Worm (Caenorhabditis elegans) whole organism, young adult: ENCODE data around the gene sup-36.
A peak's percentile ranks its signal among the peaks of the same experiment; 100 is the strongest.

Experiments used
- B0261.1 ChIP-seq: sonication (generic microtip); optimal IDR thresholded peaks from 2 replicates; lab custom pipeline; 2016; ENCODE audit warnings: mild to moderate bottlenecking, missing genetic modification characterization, moderate library complexity, missing compliant biosample characterization
- F55B11.4 ChIP-seq: sonication (generic microtip); optimal IDR thresholded peaks from 2 replicates; lab custom pipeline; 2016; ENCODE audit warnings: missing compliant biosample characterization, missing genetic modification characterization, borderline replicate concordance; ENCODE audit not compliant: insufficient read depth
- T07F8.4 ChIP-seq: sonication (generic microtip); optimal IDR thresholded peaks from 2 replicates; lab custom pipeline; 2016; ENCODE audit warnings: mild to moderate bottlenecking, missing genetic modification characterization, moderate library complexity, missing compliant biosample characterization
- T26A5.8 ChIP-seq: sonication (generic microtip); optimal IDR thresholded peaks from 2 replicates; lab custom pipeline; 2016; ENCODE audit warnings: missing genetic modification characterization, missing compliant biosample characterization
- Y56A3A.18 ChIP-seq: fragments of 200-800 bp; sonication (Bioruptor generic); IDR thresholded peaks from 2 replicates; pipeline ENCODE4 v1.3.6; 2022; ENCODE audit warnings: missing genetic modification reagents, missing genetic modification characterization, missing compliant biosample characterization
- Y67H2A.10 ChIP-seq: fragments of 200-800 bp; sonication (Bioruptor generic); conservative IDR thresholded peaks from 2 replicates; pipeline ENCODE4 v1.3.6; 2022; ENCODE audit warnings: missing genetic modification reagents, missing genetic modification characterization, missing compliant biosample characterization
- Y79H2A.3 ChIP-seq: fragments of 200-800 bp; sonication (Bioruptor generic); conservative IDR thresholded peaks from 2 replicates; pipeline ENCODE4 v1.3.6; 2022; ENCODE audit warnings: missing genetic modification reagents, missing genetic modification characterization, missing compliant biosample characterization
- ZK185.1 ChIP-seq: sonication (generic microtip); optimal IDR thresholded peaks from 2 replicates; lab custom pipeline; 2016; ENCODE audit warnings: mild to moderate bottlenecking, missing genetic modification characterization, missing compliant biosample characterization; ENCODE audit not compliant: poor library complexity, severe bottlenecking
- akir-1 ChIP-seq: fragments of 200-800 bp; sonication (Bioruptor generic); optimal IDR thresholded peaks from 2 replicates; lab custom pipeline; 2018; ENCODE audit warnings: mild to moderate bottlenecking, missing genetic modification characterization, moderate library complexity, missing compliant biosample characterization
- aptf-2 ChIP-seq: fragments of 200-800 bp; sonication (Bioruptor generic); conservative IDR thresholded peaks from 2 replicates; pipeline ENCODE4 v1.3.6; 2022; ENCODE audit warnings: missing genetic modification reagents, missing genetic modification characterization, missing compliant biosample characterization
- ccch-3 ChIP-seq: fragments of 200-800 bp; sonication (Bioruptor generic); optimal IDR thresholded peaks from 2 replicates; lab custom pipeline; 2018; ENCODE audit warnings: mild to moderate bottlenecking, missing genetic modification characterization, missing compliant biosample characterization
- cebp-1 ChIP-seq, 2 experiments: fragments of 200-800 bp in 1 of 2; sonication (Bioruptor generic) in 1 of 2; sonication (generic microtip) in 1 of 2; IDR thresholded peaks in 1 of 2; optimal IDR thresholded peaks in 1 of 2; 2 replicates each; pipeline versions ENCODE4 v1.3.6 to Lab custom; 2017 to 2022; ENCODE audit warnings: missing compliant biosample characterization in 2 of 2, missing genetic modification characterization in 2 of 2, mild to moderate bottlenecking in 1 of 2, missing genetic modification reagents in 1 of 2, moderate library complexity in 1 of 2
- ceh-100 ChIP-seq: fragments of 200-800 bp; sonication (Bioruptor generic); IDR thresholded peaks from 2 replicates; pipeline ENCODE4 v1.3.6; 2022; ENCODE audit warnings: missing genetic modification reagents, missing genetic modification characterization, missing compliant biosample characterization
- dpl-1 ChIP-seq: fragments of 150-350 bp; optimal IDR thresholded peaks from 2 replicates; lab custom pipeline; 2014; ENCODE audit warnings: missing biosample characterization, missing genetic modification reagents, missing genetic modification characterization
- efl-1 ChIP-seq: fragments of 150-350 bp; optimal IDR thresholded peaks from 2 replicates; lab custom pipeline; 2014; ENCODE audit warnings: missing biosample characterization, missing genetic modification reagents, missing genetic modification characterization
- him-1 ChIP-seq: sonication (generic microtip); optimal IDR thresholded peaks from 2 replicates; lab custom pipeline; 2016; ENCODE audit warnings: missing genotype, missing genetic modification reagents, missing genetic modification characterization, missing compliant biosample characterization
- hlh-26 ChIP-seq: fragments of 200-800 bp; sonication (Bioruptor generic); conservative IDR thresholded peaks from 2 replicates; pipeline ENCODE4 v1.3.6; 2022; ENCODE audit warnings: missing genetic modification reagents, missing genetic modification characterization, missing compliant biosample characterization
- hmg-1.2 ChIP-seq: fragments of 200-800 bp; sonication (Bioruptor generic); IDR thresholded peaks from 2 replicates; pipeline ENCODE4 v1.3.6; 2022; ENCODE audit warnings: missing genetic modification reagents, missing genetic modification characterization, missing compliant biosample characterization
- hmg-20 ChIP-seq: fragments of 200-800 bp; sonication (Bioruptor generic); IDR thresholded peaks from 2 replicates; pipeline ENCODE4 v1.3.6; 2022; ENCODE audit warnings: missing genetic modification reagents, missing genetic modification characterization, missing compliant biosample characterization
- madf-6 ChIP-seq: fragments of 200-800 bp; sonication (Bioruptor generic); IDR thresholded peaks from 2 replicates; pipeline ENCODE4 v1.3.6; 2022; ENCODE audit warnings: missing genetic modification reagents, missing genetic modification characterization, missing compliant biosample characterization
- mes-4 ChIP-seq: sonication (generic microtip); optimal IDR thresholded peaks from 2 replicates; lab custom pipeline; 2016; ENCODE audit warnings: missing genotype, missing genetic modification characterization, missing compliant biosample characterization
- nfya-1 ChIP-seq: sonication (generic microtip); optimal IDR thresholded peaks from 2 replicates; lab custom pipeline; 2017; ENCODE audit warnings: antibody characterized with exemption, missing compliant biosample characterization, missing genetic modification characterization, borderline replicate concordance; ENCODE audit not compliant: insufficient read depth
- nhr-120 ChIP-seq: fragments of 200-800 bp; sonication (Bioruptor generic); IDR thresholded peaks from 2 replicates; pipeline ENCODE4 v1.3.6; 2022; ENCODE audit warnings: missing genetic modification characterization, missing compliant biosample characterization
- nhr-90 ChIP-seq: sonication (generic microtip); optimal IDR thresholded peaks from 2 replicates; lab custom pipeline; 2016; ENCODE audit warnings: missing genotype, mild to moderate bottlenecking, missing genetic modification characterization, missing compliant biosample characterization
- rpc-1 ChIP-seq, 2 experiments: fragments of 150-350 bp in 1 of 2; sonication (generic microtip) in 1 of 2; optimal IDR thresholded peaks; 2 replicates each; lab custom pipeline; 2014 to 2018; ENCODE audit warnings: missing biosample characterization in 1 of 2, missing genetic modification characterization in 1 of 2, missing genetic modification reagents in 1 of 2, missing genotype in 1 of 2
- snpc-1.1 ChIP-seq: sonication (generic microtip); optimal IDR thresholded peaks from 2 replicates; lab custom pipeline; 2017; ENCODE audit warnings: missing genetic modification characterization, mild to moderate bottlenecking, missing compliant biosample characterization, antibody characterized with exemption, moderate library complexity, missing genotype, missing genetic modification reagents; ENCODE audit not compliant: insufficient read depth
- snpc-3.4 ChIP-seq: sonication (generic microtip); optimal IDR thresholded peaks from 2 replicates; lab custom pipeline; 2017; ENCODE audit warnings: missing genetic modification characterization, mild to moderate bottlenecking, missing compliant biosample characterization, antibody characterized with exemption, moderate library complexity, missing genotype, missing genetic modification reagents
- snpc-4 ChIP-seq, 5 experiments: fragments of 150-350 bp in 1 of 5; sonication (generic microtip) in 4 of 5; optimal IDR thresholded peaks; 2 replicates each; lab custom pipeline; 2014 to 2018; ENCODE audit warnings: missing genetic modification characterization in 5 of 5, missing biosample characterization in 3 of 5, antibody characterized with exemption in 2 of 5, mild to moderate bottlenecking in 2 of 5, missing compliant biosample characterization in 2 of 5, missing genotype in 2 of 5, moderate library complexity in 2 of 5, missing genetic modification reagents in 1 of 5
- sptf-2 ChIP-seq: fragments of 200-800 bp; sonication (Bioruptor generic); optimal IDR thresholded peaks from 2 replicates; lab custom pipeline; 2018; ENCODE audit warnings: mild to moderate bottlenecking, missing genetic modification characterization, missing compliant biosample characterization
- tbp1 ChIP-seq: fragments of 200-800 bp; sonication (Bioruptor generic); optimal IDR thresholded peaks from 2 replicates; lab custom pipeline; 2018; ENCODE audit warnings: mild to moderate bottlenecking, missing genetic modification characterization, missing compliant biosample characterization
- tlf-1 ChIP-seq: fragments of 200-800 bp; sonication (Bioruptor generic); optimal IDR thresholded peaks from 2 replicates; lab custom pipeline; 2018; ENCODE audit warnings: mild to moderate bottlenecking, missing genetic modification characterization, missing compliant biosample characterization
- xnd-1 ChIP-seq: sonication (generic microtip); optimal IDR thresholded peaks from 2 replicates; lab custom pipeline; 2016; ENCODE audit warnings: missing genotype, missing genetic modification reagents, missing genetic modification characterization, missing compliant biosample characterization
- zfh-2 ChIP-seq: fragments of 200-800 bp; sonication (Bioruptor generic); conservative IDR thresholded peaks from 2 replicates; pipeline ENCODE4 v1.3.6; 2022; ENCODE audit warnings: missing genetic modification reagents, missing genetic modification characterization, missing compliant biosample characterization
- zim-3 ChIP-seq: sonication (generic microtip); optimal IDR thresholded peaks from 2 replicates; lab custom pipeline; 2017; ENCODE audit warnings: mild to moderate bottlenecking, missing genetic modification characterization, moderate library complexity, missing compliant biosample characterization
- ztf-18 ChIP-seq: sonication (generic microtip); optimal IDR thresholded peaks from 2 replicates; lab custom pipeline; 2016; ENCODE audit warnings: missing genotype, mild to moderate bottlenecking, missing genetic modification characterization, missing compliant biosample characterization
- ztf-3 ChIP-seq: fragments of 200-800 bp; sonication (Bioruptor generic); optimal IDR thresholded peaks from 2 replicates; lab custom pipeline; 2018; ENCODE audit warnings: mild to moderate bottlenecking, missing genetic modification characterization, missing compliant biosample characterization

The sup-36 gene

DNA sequence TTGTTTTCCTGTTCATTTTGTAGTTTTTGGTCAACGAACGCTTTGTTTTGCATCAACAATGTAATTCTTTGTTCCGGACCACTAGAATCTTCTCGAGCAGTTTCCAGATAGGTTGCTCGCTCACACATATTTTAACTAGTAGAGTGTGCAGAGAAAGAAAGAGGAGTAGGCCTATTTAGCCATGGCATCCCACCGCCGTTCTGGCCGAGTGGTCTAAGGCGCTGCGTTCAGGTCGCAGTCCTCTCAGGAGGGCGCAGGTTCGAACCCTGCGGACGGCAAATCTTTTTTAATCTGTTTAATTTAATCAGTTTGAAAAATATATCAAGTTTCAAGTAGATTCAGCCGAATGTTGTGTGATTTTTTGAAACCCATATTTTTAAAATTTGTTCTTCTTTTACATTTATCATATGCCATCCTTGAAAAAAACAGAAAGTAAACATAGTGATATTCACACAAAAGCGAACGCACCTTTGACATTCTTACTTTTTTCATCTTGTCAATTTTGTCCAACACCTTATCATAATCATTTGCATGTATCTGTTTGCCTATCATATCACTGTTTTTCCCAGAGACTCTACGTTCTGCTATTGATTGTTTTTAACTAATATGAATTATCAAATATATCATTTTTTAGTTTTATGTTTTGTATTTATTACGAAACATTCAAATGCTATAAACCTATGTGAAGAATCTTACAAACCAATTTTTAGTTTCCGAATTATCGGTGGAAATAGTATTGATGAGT, 44.7 kb upstream of the sup-36 start, which contains the start of gene try-3 (continued):
- TF ChIP-seq ceh-100 (GFP tag; lab: Robert Waterston, UW): peak; percentile 72
- peak; percentile 74 for TF ChIP-seq ZK185.1 (tag; lab: Kevin White, UChicago)
- no peak for TF ChIP-seq Y67H2A.10 (GFP tag; lab: Robert Waterston, UW)
- TF ChIP-seq F55B11.4: no peak
- TF ChIP-seq zim-3: no peak
- peak; percentile 15 for TF ChIP-seq dpl-1
- peak; percentile 26 for TF ChIP-seq tlf-1 (GFP tag; lab: Kevin White, UChicago)
- TF ChIP-seq snpc-1.1: peak; percentile 50
- TF ChIP-seq cebp-1 (GFP tag; IDR thresholded peaks at IDR 0.05; lab: Robert Waterston, UW): peak; percentile 57
- peak; percentile 73 for TF ChIP-seq cebp-1 (tag; optimal IDR thresholded peaks at IDR 0.05; lab: Kevin White, UChicago)
- no peak for TF ChIP-seq T26A5.8
- TF ChIP-seq Y56A3A.18 (GFP tag; lab: Robert Waterston, UW): 0 out of 2 replicates have a peak, but pooled peaks have one; percentile 27
- no peak for TF ChIP-seq mes-4 (tag; lab: Kevin White, UChicago)
- TF ChIP-seq nhr-120 (GFP tag; lab: Robert Waterston, UW): no peak
- TF ChIP-seq nfya-1 (tag; lab: Kevin White, UChicago): no peak
- no peak for TF ChIP-seq hlh-26 (GFP tag; lab: Robert Waterston, UW)
- TF ChIP-seq Y79H2A.3: peak; percentile 61; the same call in 1 of the 2 replicates
- peak; percentile 23 for TF ChIP-seq T07F8.4 (tag; lab: Kevin White, UChicago)
- TF ChIP-seq snpc-3.4 (tag; lab: Kevin White, UChicago): no peak
- no peak for TF ChIP-seq aptf-2 (GFP tag; lab: Robert Waterston, UW)
- peak; percentile 71 for TF ChIP-seq hmg-20 (GFP tag; lab: Robert Waterston, UW)

DNA sequence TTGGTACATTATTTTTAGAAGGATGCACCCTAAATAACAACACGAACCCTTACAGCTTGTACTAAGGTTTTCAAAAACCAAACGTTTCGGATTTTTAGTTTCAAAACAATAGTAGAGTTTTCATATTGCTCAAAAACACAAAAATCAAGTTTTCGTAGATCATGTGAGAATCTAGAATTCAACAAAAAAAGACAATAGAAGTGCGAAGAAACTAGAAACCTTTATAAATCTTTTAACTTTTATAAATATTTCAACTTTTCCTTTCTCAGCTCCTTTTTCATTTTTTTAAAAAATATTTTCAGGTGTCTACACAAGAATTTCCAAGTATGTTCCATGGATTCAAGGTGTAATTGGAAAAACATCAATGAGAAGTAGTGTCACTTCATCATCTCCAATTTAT, 41.0 kb upstream of the sup-36 start, which contains the start of gene best-9:
TSS of gene best-9 (plus strand) at position 301 of the 400 bp plus-strand sequence.
- TF ChIP-seq nhr-90 (no peak), T26A5.8 (no peak), sptf-2 (GFP tag; lab: Kevin White, UChicago) (no peak), akir-1 (GFP tag; lab: Kevin White, UChicago) (no peak), madf-6 (GFP tag; lab: Robert Waterston, UW) (no peak), ztf-3 (GFP tag; lab: Kevin White, UChicago) (no peak), nfya-1 (tag; lab: Kevin White, UChicago) (no peak), xnd-1 (no peak), efl-1 (GFP tag; lab: Kevin White, UChicago) (no peak), Y79H2A.3 (no peak)

DNA sequence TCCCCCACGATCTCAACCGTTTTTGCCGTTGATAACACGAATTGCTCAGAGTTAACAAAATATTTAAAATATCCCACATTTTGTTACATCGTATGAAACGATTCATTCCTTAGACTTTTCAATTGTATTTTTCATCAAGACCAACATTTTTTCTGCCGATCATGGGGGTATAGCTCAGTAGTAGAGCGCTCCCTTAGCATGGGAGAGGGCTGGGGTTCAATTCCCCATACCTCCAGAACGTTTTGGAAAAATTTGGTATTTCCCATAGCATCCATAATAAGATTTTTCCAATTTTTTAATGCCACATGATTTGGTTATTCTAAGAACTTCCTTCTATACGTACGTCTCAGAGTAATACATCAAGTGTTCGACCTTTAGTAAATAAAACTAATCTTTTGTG, 39.4 kb upstream of the sup-36 start:
- TF ChIP-seq tbp1 (GFP tag; lab: Kevin White, UChicago) (peak; percentile 73), rpc-1 (optimal IDR thresholded peaks at IDR 0.05; lab: Kevin White, UChicago) (peak; percentile 33), rpc-1 (tag; optimal IDR thresholded peaks at IDR 0.05; lab: Kevin White, UChicago) (peak; percentile 76), nhr-90 (no peak), zfh-2 (GFP tag; lab: Robert Waterston, UW) (no peak), him-1 (peak; percentile 32), B0261.1 (peak; percentile 39), hmg-1.2 (no peak), snpc-4 (GFP tag; optimal IDR thresholded peaks at IDR 0.05; lab: Kevin White, UChicago) (no peak), snpc-4 (tag; optimal IDR thresholded peaks at IDR 0.05; lab: Kevin White, UChicago) (peak in 1 of 4 experiments; percentile 71), ztf-18 (tag; lab: Kevin White, UChicago) (no peak), ccch-3 (no peak)
